Fruit fly (Drosophila melanogaster) whole organism, embryonic: ENCODE data around the gene CG42726.
A peak's percentile ranks its signal among the peaks of the same experiment; 100 is the strongest.

ENCODE experiments used
- Bdp1 ChIP-seq: fragments of 200-800 bp; sonication (Bioruptor generic); optimal IDR thresholded peaks from 3 replicates; lab custom pipeline; 2016; ENCODE audit warnings: missing biosample characterization, missing genetic modification characterization
- CG10147 ChIP-seq: fragments of 200-800 bp; sonication (Bioruptor generic); optimal IDR thresholded peaks from 2 replicates; lab custom pipeline; 2019; ENCODE audit warnings: missing biosample characterization, mild to moderate bottlenecking, missing genetic modification characterization, moderate library complexity
- CG10366 ChIP-seq: fragments of 200-800 bp; sonication (Bioruptor generic); IDR thresholded peaks from 2 replicates; pipeline ENCODE4 v1.3.6; 2022; ENCODE audit warnings: missing biosample characterization, missing genetic modification characterization
- CG11504 ChIP-seq: fragments of 200-800 bp; sonication (Bioruptor generic); optimal IDR thresholded peaks from 3 replicates; lab custom pipeline; 2019; ENCODE audit warnings: missing biosample characterization, mild to moderate bottlenecking, missing genetic modification characterization, moderate library complexity
- CG11696 ChIP-seq: fragments of 200-800 bp; sonication (Bioruptor generic); IDR thresholded peaks from 2 replicates; pipeline ENCODE4 v1.3.6; 2022; ENCODE audit warnings: missing biosample characterization, missing genetic modification characterization
- CG12236 ChIP-seq: fragments of 200-800 bp; sonication (Bioruptor generic); optimal IDR thresholded peaks from 2 replicates; lab custom pipeline; 2016; ENCODE audit warnings: missing biosample characterization, missing genetic modification characterization
- CG12942 ChIP-seq: fragments of 200-800 bp; sonication (Bioruptor generic); optimal IDR thresholded peaks from 3 replicates; lab custom pipeline; 2016; ENCODE audit warnings: missing biosample characterization, missing genetic modification characterization
- CG13424 ChIP-seq: fragments of 200-800 bp; sonication (Bioruptor generic); optimal IDR thresholded peaks from 2 replicates; lab custom pipeline; 2019; ENCODE audit warnings: missing biosample characterization, mild to moderate bottlenecking, missing genetic modification characterization, moderate library complexity
- CG13775 ChIP-seq: fragments of 200-800 bp; sonication (Bioruptor generic); optimal IDR thresholded peaks from 3 replicates; lab custom pipeline; 2017; ENCODE audit warnings: missing biosample characterization, mild to moderate bottlenecking, missing genetic modification characterization
- CG14710 ChIP-seq: fragments of 200-800 bp; sonication (Bioruptor generic); optimal IDR thresholded peaks from 3 replicates; lab custom pipeline; 2019; ENCODE audit warnings: missing biosample characterization, mild to moderate bottlenecking, missing genetic modification characterization, moderate library complexity
- CG15011 ChIP-seq: fragments of 200-800 bp; sonication (Bioruptor generic); optimal IDR thresholded peaks from 3 replicates; lab custom pipeline; 2018; ENCODE audit warnings: missing biosample characterization, mild to moderate bottlenecking, missing genetic modification characterization
- CG17568 ChIP-seq: fragments of 200-800 bp; sonication (Bioruptor generic); optimal IDR thresholded peaks from 2 replicates; lab custom pipeline; 2018; ENCODE audit warnings: missing biosample characterization, mild to moderate bottlenecking, missing genetic modification characterization, moderate library complexity
- CG3838 ChIP-seq: fragments of 200-800 bp; sonication (Bioruptor generic); optimal IDR thresholded peaks from 3 replicates; lab custom pipeline; 2016; ENCODE audit warnings: missing biosample characterization, missing genetic modification characterization
- CG4404 ChIP-seq: fragments of 200-800 bp; sonication (Bioruptor generic); IDR thresholded peaks from 2 replicates; pipeline ENCODE4 v1.3.6; 2022; ENCODE audit warnings: missing biosample characterization, missing genetic modification characterization
- CG5245 ChIP-seq: fragments of 200-800 bp; sonication (Bioruptor generic); optimal IDR thresholded peaks from 3 replicates; lab custom pipeline; 2016; ENCODE audit warnings: missing biosample characterization, missing genetic modification characterization
- CG6689 ChIP-seq: fragments of 200-800 bp; sonication (Bioruptor generic); IDR thresholded peaks from 2 replicates; pipeline ENCODE4 v1.3.6; 2022; ENCODE audit warnings: missing biosample characterization, missing genetic modification characterization
- CG6854 ChIP-seq: fragments of 200-800 bp; sonication (Bioruptor generic); optimal IDR thresholded peaks from 3 replicates; lab custom pipeline; 2017; ENCODE audit warnings: missing biosample characterization, mild to moderate bottlenecking, missing genetic modification characterization
- CG9797 ChIP-seq: fragments of 200-800 bp; sonication (Bioruptor generic); optimal IDR thresholded peaks from 3 replicates; lab custom pipeline; 2018; ENCODE audit warnings: missing biosample characterization, mild to moderate bottlenecking, missing genetic modification characterization
- Chrac-16 ChIP-seq: fragments of 200-800 bp; sonication (Bioruptor generic); optimal IDR thresholded peaks from 3 replicates; lab custom pipeline; 2016; ENCODE audit warnings: missing biosample characterization, missing genetic modification characterization
- CkIIα-i1 ChIP-seq: fragments of 200-800 bp; sonication (Bioruptor generic); IDR thresholded peaks from 2 replicates; pipeline ENCODE4 v1.3.6; 2022; ENCODE audit warnings: missing biosample characterization, missing genetic modification characterization
- Doc2 ChIP-seq: fragments of 200-800 bp; sonication (Bioruptor generic); IDR thresholded peaks from 2 replicates; pipeline ENCODE4 v1.3.6; 2022; ENCODE audit warnings: missing biosample characterization, missing genetic modification characterization
- ERR ChIP-seq: fragments of 200-800 bp; sonication (Bioruptor generic); optimal IDR thresholded peaks from 2 replicates; lab custom pipeline; 2016; ENCODE audit warnings: missing biosample characterization, missing genetic modification characterization
- Hey ChIP-seq: fragments of 200-800 bp; sonication (Bioruptor generic); optimal IDR thresholded peaks from 3 replicates; lab custom pipeline; 2018; ENCODE audit warnings: missing biosample characterization, mild to moderate bottlenecking, missing genetic modification characterization
- HmgZ ChIP-seq: fragments of 200-800 bp; sonication (Bioruptor generic); optimal IDR thresholded peaks from 2 replicates; lab custom pipeline; 2018; ENCODE audit warnings: missing biosample characterization, mild to moderate bottlenecking, missing genetic modification characterization
- Meics ChIP-seq: fragments of 200-800 bp; sonication (Bioruptor generic); optimal IDR thresholded peaks from 2 replicates; lab custom pipeline; 2017; ENCODE audit warnings: missing biosample characterization, mild to moderate bottlenecking, missing genetic modification characterization
- Mes4 ChIP-seq: fragments of 200-800 bp; sonication (Bioruptor generic); optimal IDR thresholded peaks from 2 replicates; lab custom pipeline; 2016; ENCODE audit warnings: missing biosample characterization, missing genetic modification characterization
- NC2α ChIP-seq: fragments of 200-800 bp; sonication (Bioruptor generic); optimal IDR thresholded peaks from 2 replicates; lab custom pipeline; 2016; ENCODE audit warnings: missing biosample characterization, missing genetic modification characterization
- Oaz ChIP-seq: fragments of 200-800 bp; sonication (Bioruptor generic); IDR thresholded peaks from 2 replicates; pipeline ENCODE4 v1.3.6; 2022; ENCODE audit warnings: missing biosample characterization, missing genetic modification characterization
- Optix ChIP-seq: fragments of 200-800 bp; sonication (Bioruptor generic); IDR thresholded peaks from 3 replicates; pipeline ENCODE4 v1.3.6; 2022; ENCODE audit warnings: missing biosample characterization, missing genetic modification characterization
- Rfx ChIP-seq: fragments of 200-800 bp; sonication (Bioruptor generic); IDR thresholded peaks from 2 replicates; pipeline ENCODE4 v1.3.6; 2022; ENCODE audit warnings: missing biosample characterization, missing genetic modification characterization
- Side ChIP-seq: fragments of 200-800 bp; sonication (Bioruptor generic); optimal IDR thresholded peaks from 2 replicates; lab custom pipeline; 2016; ENCODE audit warnings: missing biosample characterization, missing genetic modification characterization
- Vsx1 ChIP-seq: fragments of 200-800 bp; sonication (Bioruptor generic); optimal IDR thresholded peaks from 2 replicates; lab custom pipeline; 2017; ENCODE audit warnings: missing biosample characterization, mild to moderate bottlenecking, missing genetic modification characterization, missing genetic modification reagents
- ase ChIP-seq: fragments of 200-800 bp; sonication (Bioruptor generic); IDR thresholded peaks from 3 replicates; pipeline ENCODE4 v1.3.6; 2022; ENCODE audit warnings: missing biosample characterization, missing genetic modification characterization
- bcd ChIP-seq: fragments of 200-800 bp; sonication (Bioruptor generic); optimal IDR thresholded peaks from 2 replicates; lab custom pipeline; 2017; ENCODE audit warnings: missing biosample characterization, mild to moderate bottlenecking, missing genetic modification characterization
- chif ChIP-seq, 2 experiments: fragments of 200-800 bp; sonication (Bioruptor generic); optimal IDR thresholded peaks; 3 replicates each; lab custom pipeline; 2016; ENCODE audit warnings: missing biosample characterization in 2 of 2, missing genetic modification characterization in 2 of 2
- crp ChIP-seq, 2 experiments: fragments of 200-800 bp; sonication (Bioruptor generic); optimal IDR thresholded peaks; 2 replicates in 1 of 2; 3 replicates in 1 of 2; lab custom pipeline; 2017; ENCODE audit warnings: missing biosample characterization in 2 of 2, missing genetic modification characterization in 2 of 2, mild to moderate bottlenecking in 1 of 2, moderate library complexity in 1 of 2
- dmrt11E ChIP-seq: fragments of 200-800 bp; sonication (Bioruptor generic); optimal IDR thresholded peaks from 3 replicates; lab custom pipeline; 2018; ENCODE audit warnings: missing biosample characterization, mild to moderate bottlenecking, missing genetic modification characterization, moderate library complexity
- exex ChIP-seq: fragments of 200-800 bp; sonication (Bioruptor generic); optimal IDR thresholded peaks from 4 replicates; lab custom pipeline; 2018; ENCODE audit warnings: missing biosample characterization, mild to moderate bottlenecking, missing genetic modification characterization, moderate library complexity
- fd3F ChIP-seq: fragments of 200-800 bp; sonication (Bioruptor generic); optimal IDR thresholded peaks from 2 replicates; lab custom pipeline; 2018; ENCODE audit warnings: missing biosample characterization, mild to moderate bottlenecking, missing genetic modification characterization, moderate library complexity
- lola ChIP-seq, 3 experiments: fragments of >200 bp in 2 of 3; fragments of 200-800 bp in 1 of 3; sonication (Bioruptor generic) in 1 of 3; optimal IDR thresholded peaks; 2 replicates each; lab custom pipeline; 2017 to 2019; ENCODE audit warnings: missing biosample characterization in 3 of 3, missing genetic modification characterization in 3 of 3, mild to moderate bottlenecking in 1 of 3, moderate library complexity in 1 of 3
- nerfin-1 ChIP-seq: fragments of 200-800 bp; sonication (Bioruptor generic); optimal IDR thresholded peaks from 3 replicates; lab custom pipeline; 2019; ENCODE audit warnings: missing biosample characterization, mild to moderate bottlenecking, missing genetic modification characterization, moderate library complexity
- nmo ChIP-seq: fragments of 200-800 bp; sonication (Bioruptor generic); optimal IDR thresholded peaks from 2 replicates; lab custom pipeline; 2018; ENCODE audit warnings: missing biosample characterization, mild to moderate bottlenecking, missing genetic modification characterization, moderate library complexity
- p53 ChIP-seq: fragments of 200-800 bp; sonication (Bioruptor generic); optimal IDR thresholded peaks from 2 replicates; lab custom pipeline; 2016; ENCODE audit warnings: missing biosample characterization, missing genetic modification characterization
- rib ChIP-seq: fragments of 200-800 bp; sonication (Bioruptor generic); IDR thresholded peaks from 2 replicates; pipeline ENCODE4 v1.3.6; 2022; ENCODE audit warnings: missing biosample characterization, missing genetic modification characterization
- row ChIP-seq: fragments of 200-800 bp; sonication (Bioruptor generic); IDR thresholded peaks from 3 replicates; pipeline ENCODE4 v1.3.6; 2022; ENCODE audit warnings: missing biosample characterization, missing genetic modification characterization
- slbo ChIP-seq: fragments of 200-800 bp; sonication (Bioruptor generic); IDR thresholded peaks from 2 replicates; pipeline ENCODE4 v1.3.6; 2022; ENCODE audit warnings: missing biosample characterization, missing genetic modification characterization
- sob ChIP-seq: fragments of 200-800 bp; sonication (Bioruptor generic); IDR thresholded peaks from 2 replicates; pipeline ENCODE4 v1.3.6; 2022; ENCODE audit warnings: missing biosample characterization, missing genetic modification characterization
- stwl ChIP-seq: fragments of 200-800 bp; sonication (Bioruptor generic); optimal IDR thresholded peaks from 3 replicates; lab custom pipeline; 2018; ENCODE audit warnings: missing biosample characterization, mild to moderate bottlenecking, missing genetic modification characterization, moderate library complexity
- tap ChIP-seq: fragments of 200-800 bp; optimal IDR thresholded peaks from 3 replicates; lab custom pipeline; 2019; ENCODE audit warnings: missing biosample characterization, mild to moderate bottlenecking, missing genetic modification characterization, moderate library complexity
- vvl ChIP-seq: fragments of 200-800 bp; sonication (Bioruptor generic); IDR thresholded peaks from 2 replicates; pipeline ENCODE4 v1.3.6; 2022; ENCODE audit warnings: missing biosample characterization, missing genetic modification characterization
- yki ChIP-seq: fragments of >200 bp; optimal IDR thresholded peaks from 3 replicates; lab custom pipeline; 2018
- zfh2 ChIP-seq: fragments of 200-800 bp; sonication (Bioruptor generic); optimal IDR thresholded peaks from 2 replicates; lab custom pipeline; 2016; ENCODE audit warnings: missing biosample characterization, missing genetic modification characterization

Gene CG42726

dm6 chr3R:15350993-15351426 lies 3.2 kb downstream of the CG42726 start, which contains the start of the genes Trs33 and Tmtc4 (continued):
- TF ChIP-seq zfh2 (GFP tag; lab: Kevin White, UChicago) (no peak), nerfin-1 (tag; lab: Kevin White, UChicago) (peak; percentile 46), tap (tag; lab: Kevin White, UChicago) (no peak), HmgZ (tag; lab: Kevin White, UChicago) (peak; percentile 74), Optix (GFP tag; lab: Robert Waterston, UW) (no peak), bcd (GFP tag; lab: Kevin White, UChicago) (peak; percentile 26), vvl (peak; percentile 71), CG13775 (GFP tag; lab: Kevin White, UChicago) (peak; percentile 35), CG10147 (GFP tag; lab: Kevin White, UChicago) (peak; percentile 31), yki (lab: Kevin White, UChicago) (no peak), CG17568 (no peak), CG3838 (GFP tag; lab: Kevin White, UChicago) (no peak), Hey (tag; lab: Kevin White, UChicago) (no peak), stwl (peak; percentile 39), CG10366 (GFP tag; lab: Robert Waterston, UW) (no peak), dmrt11E (peak; percentile 28), lola (GFP tag; optimal IDR thresholded peaks at IDR 0.05; lab: Kevin White, UChicago) (peak in 1 of 3 experiments; percentile 40), CG15011 (GFP tag; lab: Kevin White, UChicago) (no peak), Bdp1 (GFP tag; lab: Kevin White, UChicago) (no peak), CG6854 (GFP tag; lab: Kevin White, UChicago) (no peak), ERR (GFP tag; lab: Kevin White, UChicago) (no peak), Mes4 (GFP tag; lab: Kevin White, UChicago) (no peak), Oaz (GFP tag; lab: Robert Waterston, UW) (no peak), row (peak; percentile 85), Meics (GFP tag; lab: Kevin White, UChicago) (peak; percentile 34), crp (GFP tag; optimal IDR thresholded peaks at IDR 0.05; lab: Kevin White, UChicago) (peak in 1 of 2 experiments; percentile 89), CG5245 (GFP tag; lab: Kevin White, UChicago) (no peak), chif (GFP tag; optimal IDR thresholded peaks at IDR 0.05; lab: Kevin White, UChicago) (no peak), slbo (GFP tag; lab: Robert Waterston, UW) (no peak; the same call in 1 of the 2 replicates), exex (tag; lab: Kevin White, UChicago) (peak; percentile 22), Side (no peak), p53 (GFP tag; lab: Kevin White, UChicago) (no peak), Doc2 (GFP tag; lab: Robert Waterston, UW) (no peak), CG12236 (GFP tag; lab: Kevin White, UChicago) (no peak), CG4404 (GFP tag; lab: Robert Waterston, UW) (no peak), rib (GFP tag; lab: Robert Waterston, UW) (no peak), CG6689 (GFP tag; lab: Robert Waterston, UW) (no peak), CG12942 (GFP tag; lab: Kevin White, UChicago) (no peak), sob (GFP tag; lab: Robert Waterston, UW) (no peak), ase (peak; percentile 37; the same call in 1 of the 3 replicates), Vsx1 (GFP tag; lab: Kevin White, UChicago) (no peak), nmo (peak; percentile 52), Rfx (no peak; the same call in 1 of the 2 replicates), CG9797 (GFP tag; lab: Kevin White, UChicago) (no peak), fd3F (no peak), CG11696 (no peak), Chrac-16 (GFP tag; lab: Kevin White, UChicago) (peak; percentile 1), NC2α (GFP tag; lab: Kevin White, UChicago) (no peak), CG11504 (tag; lab: Kevin White, UChicago) (no peak), CG14710 (tag; lab: Kevin White, UChicago) (peak; percentile 62), CG13424 (tag; lab: Kevin White, UChicago) (peak; percentile 67), CkIIα-i1 (GFP tag; lab: Robert Waterston, UW) (no peak)
